Worm (Caenorhabditis elegans): ENCODE data around the gene H38K22.9.

The H38K22.9 gene

ce11 chrIII:4280215-4281173, 43.5 kb upstream of the H38K22.9 start, which contains the start of gene sup-26 (continued):
- no peak for TF ChIP-seq zfp-2 (tag; optimal IDR thresholded peaks at IDR 0.05)
- no peak for TF ChIP-seq unc-130 (GFP tag; optimal IDR thresholded peaks at IDR 0.05)
- no peak for TF ChIP-seq dmd-9 (GFP tag; IDR thresholded peaks at IDR 0.05)
- TF ChIP-seq lin-15B (tag; optimal IDR thresholded peaks at IDR 0.05), result no peak
- no peak for TF ChIP-seq daf-16 (GFP tag; optimal IDR thresholded peaks at IDR 0.05)
- no peak for TF ChIP-seq daf-16 (tag; optimal IDR thresholded peaks at IDR 0.05)
- no peak for TF ChIP-seq spr-3 (GFP tag; optimal IDR thresholded peaks at IDR 0.05)
- peak; percentile 15 for TF ChIP-seq nhr-25 (tag; optimal IDR thresholded peaks at IDR 0.05; ENCODE audit: borderline replicate concordance, insufficient read depth)
- peak in 1 of 2 experiments; percentile 57 for TF ChIP-seq unc-62 (GFP tag; optimal IDR thresholded peaks at IDR 0.05 in 1 of 2)
- TF ChIP-seq unc-62 (tag; optimal IDR thresholded peaks at IDR 0.05), result no peak
- TF ChIP-seq attf-4 (tag; optimal IDR thresholded peaks at IDR 0.05), result no peak
- no peak for TF ChIP-seq mxl-2 (GFP tag; conservative IDR thresholded peaks at IDR 0.05)
- no peak for TF ChIP-seq Y75B8A.6 (GFP tag; IDR thresholded peaks at IDR 0.05)
- TF ChIP-seq ctbp-1 (GFP tag; IDR thresholded peaks at IDR 0.05), result no peak
- TF ChIP-seq dmd-8 (GFP tag; IDR thresholded peaks at IDR 0.05), result no peak
- no peak for TF ChIP-seq ZK337.2 (GFP tag; IDR thresholded peaks at IDR 0.05)
- no peak for TF ChIP-seq ama-1 (optimal IDR thresholded peaks at IDR 0.05)
- no peak for TF ChIP-seq ces-1 (GFP tag; optimal IDR thresholded peaks at IDR 0.05)
- TF ChIP-seq lin-1 (GFP tag; IDR thresholded peaks at IDR 0.05), result no peak
- no peak for TF ChIP-seq Y105C5A.15 (GFP tag; IDR thresholded peaks at IDR 0.05)
- TF ChIP-seq D1046.2 (GFP tag; IDR thresholded peaks at IDR 0.05), result no peak
- TF ChIP-seq madf-5 (GFP tag; IDR thresholded peaks at IDR 0.05), result no peak
- no peak for TF ChIP-seq zip-11 (GFP tag; IDR thresholded peaks at IDR 0.05)
- no peak for TF ChIP-seq mxl-3 (GFP tag; optimal IDR thresholded peaks at IDR 0.05)
- TF ChIP-seq daf-12 (tag; optimal IDR thresholded peaks at IDR 0.05), result no peak
- peak; percentile 32 for TF ChIP-seq rbr-2 (tag; optimal IDR thresholded peaks at IDR 0.05)
- no peak for TF ChIP-seq Y48G9A.11 (GFP tag; IDR thresholded peaks at IDR 0.05)
- TF ChIP-seq fos-1 (tag; optimal IDR thresholded peaks at IDR 0.05), result no peak
- TF ChIP-seq lsy-2 (tag; optimal IDR thresholded peaks at IDR 0.05), result peak in 1 of 2 experiments; percentile 61
- TF ChIP-seq gei-8 (GFP tag; optimal IDR thresholded peaks at IDR 0.05), result no peak
- TF ChIP-seq egl-43 (GFP tag; IDR thresholded peaks at IDR 0.05), result no peak
- TF ChIP-seq dve-1 (tag; optimal IDR thresholded peaks at IDR 0.05; ENCODE audit: insufficient read depth), result peak; percentile 5
- no peak for TF ChIP-seq nhr-102 (tag; optimal IDR thresholded peaks at IDR 0.05)
- TF ChIP-seq nhr-6 (tag; optimal IDR thresholded peaks at IDR 0.05), result peak; percentile 90
- TF ChIP-seq zag-1 (tag; optimal IDR thresholded peaks at IDR 0.05), result no peak

ce11 chrIII:4281955-4282618, 41.9 kb upstream of the H38K22.9 start:
- no peak for TF ChIP-seq R02D3.7 (tag; optimal IDR thresholded peaks at IDR 0.05)
- TF ChIP-seq F37D6.2 (tag; optimal IDR thresholded peaks at IDR 0.05), result peak; percentile 97
- peak; percentile 98 for TF ChIP-seq ctbp-1 (GFP tag; IDR thresholded peaks at IDR 0.05)
- TF ChIP-seq Y48G9A.11 (GFP tag; IDR thresholded peaks at IDR 0.05), result no peak
- no peak for TF ChIP-seq aly-2 (tag; optimal IDR thresholded peaks at IDR 0.05)
- TF ChIP-seq fkh-10 (GFP tag; optimal IDR thresholded peaks at IDR 0.05), result peak; percentile 86
- TF ChIP-seq zag-1 (tag; optimal IDR thresholded peaks at IDR 0.05), result peak; percentile 91
- TF ChIP-seq nhr-102 (tag; optimal IDR thresholded peaks at IDR 0.05), result peak; percentile 98
- TF ChIP-seq daf-16 (GFP tag; optimal IDR thresholded peaks at IDR 0.05), result peak; percentile 94 to 97
- TF ChIP-seq daf-16 (tag; optimal IDR thresholded peaks at IDR 0.05), result peak; percentile 72
- peak; percentile 98 for TF ChIP-seq hlh-30 (tag; optimal IDR thresholded peaks at IDR 0.05; ENCODE audit: insufficient read depth)
- peak; percentile 99 for TF ChIP-seq dve-1 (tag; optimal IDR thresholded peaks at IDR 0.05; ENCODE audit: insufficient read depth)
- TF ChIP-seq nhr-11 (tag; optimal IDR thresholded peaks at IDR 0.05), result peak; percentile 98
- TF ChIP-seq hmg-1.1 (GFP tag; IDR thresholded peaks at IDR 0.05), result peak; percentile 98
- TF ChIP-seq egl-27 (tag; optimal IDR thresholded peaks at IDR 0.05), result no peak
- TF ChIP-seq T26A8.4 (GFP tag; IDR thresholded peaks at IDR 0.05), result peak; percentile 98
- TF ChIP-seq tag-97 (GFP tag; IDR thresholded peaks at IDR 0.05), result 0 out of 2 replicates have a peak, but pooled peaks have one; percentile 10
- TF ChIP-seq Y105C5A.15 (GFP tag; IDR thresholded peaks at IDR 0.05), result no peak
- peak; percentile 42; the same call in 1 of the 2 replicates for TF ChIP-seq lim-7 (GFP tag; IDR thresholded peaks at IDR 0.05)
- peak; percentile 90 for TF ChIP-seq nhr-77 (tag; optimal IDR thresholded peaks at IDR 0.05)
- peak; percentile 83 for TF ChIP-seq nhr-25 (tag; optimal IDR thresholded peaks at IDR 0.05; ENCODE audit: borderline replicate concordance, insufficient read depth)
- no peak for TF ChIP-seq F26F4.8 (GFP tag; conservative IDR thresholded peaks at IDR 0.05)

All from whole organism, L4 larva.